Worm (Caenorhabditis elegans): ENCODE measurements around the gene lin-8.

- TF ChIP-seq sma-9 (GFP tag; optimal IDR thresholded peaks at IDR 0.05) (no peak), sma-9 (tag; optimal IDR thresholded peaks at IDR 0.05) (no peak), ama-1 (optimal IDR thresholded peaks at IDR 0.05) (no peak), unc-62 (GFP tag; optimal IDR thresholded peaks at IDR 0.05) (no peak)
Observed at ce11 chrII:3062222-3062621, 5.6 kb downstream of the lin-8 start.
